Worm (Caenorhabditis elegans) whole organism, young adult: Measurements from ENCODE around the gene C08F1.11.

Experiments
- K12H6.12 ChIP-seq: fragments of 200-800 bp; sonication (Bioruptor generic); optimal IDR thresholded peaks from 2 replicates; lab custom pipeline; 2018; ENCODE audit warnings: mild to moderate bottlenecking, missing genetic modification characterization, missing compliant biosample characterization
- ama-1 ChIP-seq, 3 experiments: fragments of 150-350 bp in 1 of 3; sonication (generic microtip) in 2 of 3; optimal IDR thresholded peaks; 2 replicates each; lab custom pipeline; 2014 to 2018; ENCODE audit warnings: missing biosample characterization in 2 of 3, missing genetic modification characterization in 2 of 3, missing genetic modification reagents in 2 of 3
- aptf-3 ChIP-seq: fragments of 200-800 bp; sonication (Bioruptor generic); IDR thresholded peaks from 2 replicates; pipeline ENCODE4 v1.3.6; 2022; ENCODE audit warnings: missing genetic modification characterization, missing compliant biosample characterization
- cebp-1 ChIP-seq, 2 experiments: fragments of 200-800 bp in 1 of 2; sonication (Bioruptor generic) in 1 of 2; sonication (generic microtip) in 1 of 2; IDR thresholded peaks in 1 of 2; optimal IDR thresholded peaks in 1 of 2; 2 replicates each; pipeline versions ENCODE4 v1.3.6 to Lab custom; 2017 to 2022; ENCODE audit warnings: missing compliant biosample characterization in 2 of 2, missing genetic modification characterization in 2 of 2, mild to moderate bottlenecking in 1 of 2, missing genetic modification reagents in 1 of 2, moderate library complexity in 1 of 2
- dpff-1 ChIP-seq: sonication (generic microtip); optimal IDR thresholded peaks from 2 replicates; lab custom pipeline; 2017; ENCODE audit warnings: mild to moderate bottlenecking, missing genetic modification characterization, missing compliant biosample characterization
- efl-1 ChIP-seq: fragments of 150-350 bp; optimal IDR thresholded peaks from 2 replicates; lab custom pipeline; 2014; ENCODE audit warnings: missing biosample characterization, missing genetic modification reagents, missing genetic modification characterization
- lag-1 ChIP-seq: fragments of 200-800 bp; sonication (Bioruptor generic); IDR thresholded peaks from 2 replicates; pipeline ENCODE4 v1.3.6; 2022; ENCODE audit warnings: missing genetic modification reagents, missing genetic modification characterization, missing compliant biosample characterization
- lin-35 ChIP-seq, 3 experiments: fragments of 150-350 bp in 2 of 3; sonication (generic microtip) in 1 of 3; optimal IDR thresholded peaks; 2 replicates each; lab custom pipeline; 2014 to 2018; ENCODE audit warnings: missing biosample characterization in 3 of 3, missing genetic modification characterization in 3 of 3, missing genetic modification reagents in 3 of 3
- madf-10 ChIP-seq: sonication (generic microtip); optimal IDR thresholded peaks from 2 replicates; lab custom pipeline; 2016; ENCODE audit warnings: mild to moderate bottlenecking, missing genetic modification characterization, missing compliant biosample characterization

ce11 chrII:1736353-1736752 is 48.3 kb downstream of the C08F1.11 start, which contains the start of gene ceh-83:
- TF ChIP-seq K12H6.12 (tag; lab: Kevin White, UChicago) (no peak), lag-1 (no peak), lin-35 (GFP tag; optimal IDR thresholded peaks at IDR 0.05; lab: Kevin White, UChicago) (no peak), dpff-1 (tag; lab: Kevin White, UChicago) (no peak), madf-10 (tag; lab: Kevin White, UChicago) (no peak), ama-1 (optimal IDR thresholded peaks at IDR 0.05; lab: Kevin White, UChicago) (no peak), ama-1 (GFP tag; optimal IDR thresholded peaks at IDR 0.05; lab: Kevin White, UChicago) (no peak), aptf-3 (GFP tag; lab: Robert Waterston, UW) (no peak), efl-1 (GFP tag; lab: Kevin White, UChicago) (no peak), cebp-1 (GFP tag; IDR thresholded peaks at IDR 0.05; lab: Robert Waterston, UW) (no peak), cebp-1 (tag; optimal IDR thresholded peaks at IDR 0.05; lab: Kevin White, UChicago) (no peak)
